Worm (Caenorhabditis elegans) whole organism, L4/young adult: Measurements from ENCODE around the gene T06E6.15.

Experiments
- W03F9.2 ChIP-seq: fragments of 150-350 bp; optimal IDR thresholded peaks from 2 replicates; lab custom pipeline; 2014; ENCODE audit warnings: missing biosample characterization, missing genetic modification characterization
- dao-5 ChIP-seq: sonication (generic microtip); optimal IDR thresholded peaks from 2 replicates; lab custom pipeline; 2016; ENCODE audit warnings: missing genotype, missing genetic modification characterization, moderate library complexity, missing compliant biosample characterization
- him-1 ChIP-seq: sonication (generic microtip); optimal IDR thresholded peaks from 2 replicates; lab custom pipeline; 2016; ENCODE audit warnings: missing genotype, missing genetic modification reagents, missing genetic modification characterization, missing compliant biosample characterization

T06E6.15 gene

DNA sequence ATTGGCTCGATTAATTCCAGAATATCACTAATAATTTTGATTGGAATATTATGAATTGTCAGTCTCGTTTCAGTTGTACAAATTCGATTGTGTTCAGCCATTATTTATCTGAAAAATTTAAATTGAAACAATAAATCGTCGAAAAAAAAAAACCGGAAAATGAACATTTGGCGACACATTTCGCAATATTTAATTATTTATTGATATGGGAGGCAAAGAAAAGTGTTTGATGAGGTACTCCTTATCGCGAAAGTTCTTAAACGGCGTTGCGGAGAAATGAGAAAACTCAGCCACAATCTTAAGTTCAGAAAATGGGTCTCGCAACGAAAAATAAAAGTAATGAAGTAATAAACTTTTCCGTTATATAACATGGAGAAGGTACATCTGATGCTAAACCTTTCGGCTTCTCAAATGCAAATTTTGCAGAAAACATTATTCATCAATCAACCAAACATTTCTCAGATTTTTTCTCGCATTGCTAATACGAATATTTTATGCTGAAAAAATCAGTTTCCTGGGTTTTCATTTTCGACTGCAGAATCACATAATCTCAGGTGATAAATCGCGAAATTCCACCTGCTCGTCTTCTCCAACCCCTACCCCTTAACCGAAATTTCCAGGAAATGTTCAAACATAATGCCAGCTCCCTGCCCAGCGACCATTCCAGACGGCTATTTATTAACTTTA lies at the start of gene T06E6.15, which contains the start of gene sri-7:
TSS of gene T06E6.15 (minus strand) at position 101 of the 687 bp plus-strand sequence.
TSS of gene sri-7 (plus strand) at position 637 of the 687 bp plus-strand sequence.
- TF ChIP-seq him-1 (tag; lab: Kevin White, UChicago) (no peak), dao-5 (no peak)

DNA sequence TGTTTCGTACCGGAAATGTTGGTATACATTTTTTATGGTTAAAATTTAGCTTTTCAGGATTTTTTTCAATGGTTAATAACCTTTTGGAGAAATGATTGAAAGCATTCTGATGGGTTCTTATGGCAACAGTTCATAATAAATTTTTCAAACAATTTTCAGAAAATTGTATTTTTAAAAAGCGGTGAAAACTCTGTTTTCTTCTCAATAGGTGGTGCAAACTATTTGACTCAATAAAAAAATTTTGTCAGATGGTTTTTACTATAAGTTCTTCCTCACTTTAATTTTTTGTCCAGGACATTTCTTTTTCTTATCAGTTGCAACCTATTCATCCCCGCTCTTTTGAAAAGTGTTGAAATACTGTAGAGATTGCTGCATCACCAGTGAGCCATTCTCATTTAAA lies 49.3 kb upstream of the T06E6.15 start, which contains the start of gene T26H5.14:
TSS of gene T26H5.14 (plus strand) at position 301 of the 400 bp plus-strand sequence.
- TF ChIP-seq dao-5 (no peak), him-1 (tag; lab: Kevin White, UChicago) (no peak), W03F9.2 (no peak)

ce11 chrV:15448408-15448807 lies 48.8 kb upstream of the T06E6.15 start, which contains the start of gene T26H5.4:
TSS of gene T26H5.4 (minus strand) at chrV:15448701.
- TF ChIP-seq him-1 (tag; lab: Kevin White, UChicago) (no peak), dao-5 (no peak), W03F9.2 (no peak)

- TF ChIP-seq W03F9.2 (no peak), dao-5 (no peak), him-1 (tag; lab: Kevin White, UChicago) (no peak)
These were observed 45.8 kb upstream of the T06E6.15 start, which contains the start of gene srh-239 for ce11 chrV:15445437-15445836. TSS of gene srh-239 (plus strand) at chrV:15445737.

DNA sequence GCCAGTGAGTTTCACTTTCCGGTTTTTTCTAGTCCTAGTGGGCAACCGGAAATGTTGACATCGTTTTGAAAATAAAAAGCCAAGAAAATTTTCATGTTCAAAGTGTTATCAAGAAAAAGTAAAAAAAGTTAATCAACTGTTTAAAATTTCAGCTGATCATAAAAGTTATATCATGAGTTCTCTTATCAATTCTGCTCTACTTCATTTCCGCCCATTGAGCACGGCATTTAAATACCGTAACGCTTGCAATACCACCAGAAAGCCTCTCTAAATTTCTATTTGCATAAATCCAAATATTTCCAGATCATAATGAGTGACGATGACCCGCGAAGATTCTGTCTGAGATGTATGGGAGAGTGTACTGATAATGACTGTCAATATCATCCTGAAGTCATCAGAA lies 45.0 kb upstream of the T06E6.15 start, which contains the start of gene T26H5.9:
TSS of gene T26H5.9 (plus strand) at position 302 of the 400 bp plus-strand sequence.
- no peak for TF ChIP-seq him-1 (tag; lab: Kevin White, UChicago)
- no peak for TF ChIP-seq W03F9.2
- no peak for TF ChIP-seq dao-5

DNA sequence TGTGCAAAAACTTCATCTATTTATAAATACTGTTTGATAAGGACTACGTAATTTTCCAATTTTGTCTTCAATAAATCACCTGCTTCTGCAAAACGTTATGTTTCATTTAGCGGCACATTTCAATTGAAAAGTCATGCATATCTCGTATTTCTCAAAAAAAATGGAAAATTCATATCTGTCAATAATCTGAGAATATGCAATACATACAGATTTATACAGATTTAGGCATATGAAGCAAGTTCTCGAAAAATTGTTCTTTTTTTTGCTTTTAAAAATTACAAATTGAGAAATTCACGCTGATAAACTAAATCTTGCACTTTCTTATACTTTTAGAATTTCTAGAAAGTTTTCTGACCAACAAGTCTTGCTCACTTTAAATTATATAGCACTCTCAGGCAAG lies 44.6 kb upstream of the T06E6.15 start, which contains the start of gene T26H5.11:
TSS of gene T26H5.11 (minus strand) at position 101 of the 400 bp plus-strand sequence.
- no peak for TF ChIP-seq W03F9.2
- TF ChIP-seq him-1 (tag; lab: Kevin White, UChicago): no peak
- TF ChIP-seq dao-5: no peak

ce11 chrV:15443708-15444107 lies 44.1 kb upstream of the T06E6.15 start, which contains the start of gene T26H5.10:
TSS of gene T26H5.10 (minus strand) at chrV:15443808.
- no peak for TF ChIP-seq him-1 (tag; lab: Kevin White, UChicago)
- no peak for TF ChIP-seq W03F9.2
- TF ChIP-seq dao-5: no peak

- TF ChIP-seq dao-5 (no peak), him-1 (tag; lab: Kevin White, UChicago) (no peak), W03F9.2 (no peak)
These were observed 42.8 kb upstream of the T06E6.15 start for ce11 chrV:15442384-15442783.

DNA sequence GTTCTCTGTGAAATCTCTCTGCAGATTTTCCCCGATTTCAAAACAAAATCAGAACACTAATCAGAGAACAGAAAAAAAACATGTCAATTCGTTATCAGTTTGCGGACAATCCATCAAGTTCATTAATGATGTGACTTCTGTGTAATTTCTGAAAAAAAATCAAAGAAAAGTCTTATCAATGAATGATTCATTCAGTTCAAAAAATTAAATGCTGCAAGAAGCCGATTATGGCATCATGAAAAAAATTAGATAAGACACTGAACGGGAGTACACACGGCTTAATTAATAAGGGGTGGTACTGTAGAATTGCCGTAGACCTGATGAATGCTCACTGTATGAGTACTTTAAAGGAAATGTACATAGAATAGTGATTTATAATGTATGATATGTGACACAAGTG lies 36.5 kb upstream of the T06E6.15 start:
- TF ChIP-seq W03F9.2: no peak
- no peak for TF ChIP-seq dao-5
- TF ChIP-seq him-1 (tag; lab: Kevin White, UChicago): no peak

- TF ChIP-seq him-1 (tag; lab: Kevin White, UChicago) (no peak), W03F9.2 (no peak), dao-5 (no peak)
These were observed 35.1 kb upstream of the T06E6.15 start for ce11 chrV:15434647-15435046.

- TF ChIP-seq W03F9.2 (peak; percentile 34), him-1 (tag; lab: Kevin White, UChicago) (no peak), dao-5 (no peak)
These were observed 32.9 kb upstream of the T06E6.15 start, which contains the start of gene T26H5.8 for ce11 chrV:15432457-15432856. TSS of gene T26H5.8 (minus strand) at chrV:15432726.

- TF ChIP-seq him-1 (tag; lab: Kevin White, UChicago): no peak
- TF ChIP-seq W03F9.2: no peak
- no peak for TF ChIP-seq dao-5
These were observed 31.9 kb upstream of the T06E6.15 start for ce11 chrV:15431322-15432052.

DNA sequence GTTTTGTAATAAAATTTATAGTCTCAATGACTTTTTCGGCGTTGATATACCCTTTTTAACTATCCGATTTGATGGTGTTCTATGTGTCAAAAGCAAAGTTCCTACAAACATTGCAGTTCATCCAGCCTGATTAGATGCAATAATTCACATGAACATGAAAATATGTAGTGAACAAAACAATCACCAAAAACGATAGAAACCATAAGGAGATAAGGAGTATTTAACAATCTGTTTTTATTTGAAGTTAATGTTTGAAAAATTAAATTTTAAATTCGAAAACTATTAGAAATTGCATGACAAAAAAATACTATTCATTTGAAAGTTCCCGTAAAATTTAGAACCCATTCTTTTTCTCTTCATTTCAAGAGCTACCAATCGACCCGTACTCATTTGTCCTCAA lies 27.4 kb upstream of the T06E6.15 start, which contains the start of gene fbxa-209:
TSS of gene fbxa-209 (minus strand) at position 101 of the 400 bp plus-strand sequence.
- no peak for TF ChIP-seq him-1 (tag; lab: Kevin White, UChicago)
- TF ChIP-seq W03F9.2: no peak
- no peak for TF ChIP-seq dao-5

DNA sequence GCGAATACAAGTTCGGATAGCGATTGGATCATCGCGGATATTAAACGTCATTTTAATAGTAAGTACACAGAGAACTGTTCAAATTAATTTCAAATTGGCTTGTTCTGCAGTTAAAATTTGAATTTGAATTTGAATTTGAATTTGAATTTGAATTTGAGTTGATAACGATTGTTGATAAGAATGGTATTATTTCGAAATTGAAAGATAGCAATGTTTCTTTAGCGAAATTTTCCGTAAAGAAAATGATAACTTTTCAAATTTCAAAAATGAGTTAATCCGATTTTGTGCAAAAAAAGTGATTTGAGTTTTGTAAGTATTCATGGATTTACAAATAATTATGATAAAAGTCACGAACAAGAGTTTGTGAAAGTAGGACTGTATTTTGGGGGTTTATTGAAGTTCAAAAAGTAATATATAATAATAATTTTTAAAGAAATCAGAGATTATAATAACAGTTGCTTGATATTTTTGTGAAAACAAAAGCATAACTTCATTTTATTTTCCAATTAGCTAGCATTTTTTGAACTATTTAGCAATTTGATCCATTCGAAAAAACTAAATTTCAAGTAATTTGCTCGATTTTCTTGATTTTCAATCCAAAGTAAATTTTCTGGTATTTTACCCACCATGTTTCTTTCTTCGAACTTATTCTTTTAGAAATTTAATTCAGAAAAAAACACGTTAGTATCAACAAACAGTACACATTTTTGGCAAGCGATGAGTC lies 25.9 kb upstream of the T06E6.15 start, which contains the start of gene Y36E3A.2:
TSS of gene Y36E3A.2 (plus strand) at position 674 of the 724 bp plus-strand sequence.
- TF ChIP-seq W03F9.2 (no peak), him-1 (tag; lab: Kevin White, UChicago) (no peak)
